Worm (Caenorhabditis elegans) whole organism, late embryonic: ENCODE results near the gene K10C2.14.

Experiments used
- C38D4.7 ChIP-seq: fragments of 200-800 bp; sonication (Bioruptor generic); optimal IDR thresholded peaks from 2 replicates; lab custom pipeline; 2018; ENCODE audit warnings: mild to moderate bottlenecking, missing genetic modification characterization, moderate library complexity, missing compliant biosample characterization
- Y22D7AL.16 ChIP-seq: sonication (generic microtip); optimal IDR thresholded peaks from 2 replicates; lab custom pipeline; 2016; ENCODE audit warnings: missing genetic modification characterization, missing compliant biosample characterization
- ahr-1 ChIP-seq: sonication (generic microtip); optimal IDR thresholded peaks from 2 replicates; lab custom pipeline; 2016; ENCODE audit warnings: missing genetic modification characterization, missing compliant biosample characterization
- ceh-2 ChIP-seq: sonication (generic microtip); optimal IDR thresholded peaks from 2 replicates; lab custom pipeline; 2016; ENCODE audit warnings: missing genotype, missing genetic modification characterization, missing compliant biosample characterization
- che-1 ChIP-seq: sonication (generic microtip); optimal IDR thresholded peaks from 2 replicates; lab custom pipeline; 2016; ENCODE audit warnings: mild to moderate bottlenecking, missing genetic modification characterization, missing compliant biosample characterization
- elt-2 ChIP-seq: sonication (generic microtip); optimal IDR thresholded peaks from 2 replicates; lab custom pipeline; 2016; ENCODE audit warnings: missing genetic modification reagents, missing genetic modification characterization, missing compliant biosample characterization
- gmeb-2 ChIP-seq: sonication (generic microtip); optimal IDR thresholded peaks from 2 replicates; lab custom pipeline; 2016; ENCODE audit warnings: missing genetic modification characterization, inconsistent platforms, missing compliant biosample characterization
- hlh-13 ChIP-seq: fragments of 200-800 bp; sonication (Bioruptor generic); optimal IDR thresholded peaks from 2 replicates; lab custom pipeline; 2018; ENCODE audit warnings: mild to moderate bottlenecking, missing genetic modification characterization, missing compliant biosample characterization
- nhr-11 ChIP-seq: fragments of 150-350 bp; optimal IDR thresholded peaks from 2 replicates; lab custom pipeline; 2014; ENCODE audit warnings: missing biosample characterization, missing genetic modification characterization
- pag-3 ChIP-seq: sonication (generic microtip); optimal IDR thresholded peaks from 2 replicates; lab custom pipeline; 2016; ENCODE audit warnings: missing compliant biosample characterization, missing genetic modification characterization, borderline replicate concordance
- pha-4 ChIP-seq: fragments of 150-350 bp; optimal IDR thresholded peaks from 2 replicates; lab custom pipeline; 2018; ENCODE audit warnings: missing biosample characterization, missing genetic modification reagents, missing genetic modification characterization
- pqm-1 ChIP-seq: sonication (generic microtip); optimal IDR thresholded peaks from 2 replicates; lab custom pipeline; 2016; ENCODE audit warnings: missing genetic modification characterization, missing compliant biosample characterization
- sox-2 ChIP-seq: fragments of 200-800 bp; sonication (Bioruptor generic); IDR thresholded peaks from 2 replicates; pipeline ENCODE4 v1.3.6; 2022; ENCODE audit warnings: missing genetic modification reagents, missing genetic modification characterization, missing compliant biosample characterization
- sox-4 ChIP-seq: sonication (generic microtip); optimal IDR thresholded peaks from 2 replicates; lab custom pipeline; 2017; ENCODE audit warnings: mild to moderate bottlenecking, missing genetic modification characterization, inconsistent platforms, missing compliant biosample characterization

DNA sequence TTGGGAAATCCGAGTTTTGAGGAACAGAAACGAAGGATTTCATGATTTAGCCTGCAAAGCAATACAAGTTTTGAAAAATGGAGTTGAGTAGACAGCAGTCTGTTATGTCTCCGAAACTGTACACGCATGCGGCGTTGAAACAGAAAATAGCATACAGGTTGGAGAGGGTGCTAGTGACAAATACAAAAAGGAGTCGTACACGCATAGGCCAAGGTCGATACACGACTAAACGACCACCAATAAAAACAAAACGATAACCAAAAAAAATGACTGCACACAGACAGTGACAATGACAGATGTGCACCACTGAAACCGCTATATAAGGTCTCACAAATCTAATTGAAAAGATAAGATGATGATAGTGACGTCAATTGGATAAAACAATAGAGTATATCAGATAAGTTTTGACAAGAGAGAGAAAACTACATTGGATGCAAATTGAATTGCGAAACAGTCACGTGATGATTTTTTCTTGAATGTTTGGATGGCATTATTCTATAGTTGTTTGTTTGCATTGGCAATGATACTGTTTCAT is 8.6 kb upstream of the K10C2.14 start, which contains the start of gene fah-1:
- peak; percentile 22 for TF ChIP-seq elt-2 (tag; lab: Kevin White, UChicago)
- no peak for TF ChIP-seq gmeb-2 (tag; lab: Kevin White, UChicago)
- no peak for TF ChIP-seq hlh-13 (GFP tag; lab: Kevin White, UChicago)
- no peak for TF ChIP-seq pha-4 (tag; lab: Kevin White, UChicago)
- no peak for TF ChIP-seq nhr-11
- no peak for TF ChIP-seq pag-3 (tag; lab: Kevin White, UChicago)
- no peak for TF ChIP-seq Y22D7AL.16 (tag; lab: Kevin White, UChicago)
- no peak for TF ChIP-seq pqm-1 (tag; lab: Kevin White, UChicago)
- TF ChIP-seq ceh-2 (tag; lab: Kevin White, UChicago): no peak
- no peak for TF ChIP-seq C38D4.7 (GFP tag; lab: Kevin White, UChicago)
- no peak for TF ChIP-seq sox-4 (tag; lab: Kevin White, UChicago)
- TF ChIP-seq ahr-1 (tag; lab: Kevin White, UChicago): no peak
- TF ChIP-seq che-1 (tag; lab: Kevin White, UChicago): no peak
- no peak for TF ChIP-seq sox-2 (GFP tag; lab: Robert Waterston, UW)
